Fruit fly (Drosophila melanogaster): Measurements from ENCODE around the gene Ras64B.
A peak's percentile ranks its signal among the peaks of the same experiment; 100 is the strongest.

Ras64B gene

DNA sequence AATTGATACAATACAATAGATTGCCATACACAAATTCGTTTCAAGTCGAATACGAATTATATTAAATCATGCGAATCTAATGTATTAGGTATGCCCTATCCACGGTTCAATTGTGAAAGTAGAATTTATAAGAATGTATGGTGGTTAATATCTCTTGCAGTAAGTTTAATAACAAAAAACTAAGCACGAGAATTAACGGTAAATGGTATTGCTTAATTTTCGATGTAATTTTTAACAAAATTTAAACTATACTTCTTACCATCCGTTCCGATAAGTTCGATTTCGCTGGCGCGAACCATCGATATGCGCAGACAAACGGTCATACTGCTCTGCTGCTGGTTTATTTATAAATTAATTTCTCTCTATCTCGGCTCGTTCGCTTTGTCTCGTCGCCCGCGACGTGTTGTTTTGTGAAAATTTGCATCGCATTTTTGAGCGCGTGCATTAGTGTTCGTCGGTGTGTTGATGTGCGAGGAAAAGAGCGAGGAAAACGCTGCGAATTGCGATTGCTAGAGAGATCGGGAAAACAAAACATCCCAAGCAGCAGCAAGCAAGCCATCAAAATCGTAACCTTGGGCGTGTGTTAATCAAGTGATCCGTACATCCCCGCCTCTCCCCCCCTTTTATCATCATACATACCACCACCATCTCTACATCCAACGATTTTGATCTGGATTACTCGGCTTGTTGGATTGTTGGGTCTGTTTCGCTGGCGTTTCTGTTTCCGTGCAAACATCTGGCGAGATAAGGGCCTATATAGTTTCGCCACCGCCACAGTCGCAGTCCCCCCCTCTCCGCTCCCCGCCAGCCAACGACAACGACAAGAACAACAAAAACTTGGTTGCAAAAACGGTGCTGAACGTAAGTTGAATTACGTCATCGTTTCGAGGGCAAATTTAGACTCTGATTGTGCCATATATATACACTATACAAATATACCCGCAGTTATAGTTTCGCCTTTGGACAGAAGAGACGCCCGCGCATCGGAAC is 35.3 kb upstream of the Ras64B start, which contains the start of gene Fit1 (continued):
- TF ChIP-seq CG8319 (GFP tag; optimal IDR thresholded peaks at IDR 0.05) (no peak), acj6 (GFP tag; optimal IDR thresholded peaks at IDR 0.05) (no peak), Hr39 (GFP tag; optimal IDR thresholded peaks at IDR 0.05) (no peak), Blimp-1 (GFP tag; optimal IDR thresholded peaks at IDR 0.05) (no peak), achi (GFP tag; optimal IDR thresholded peaks at IDR 0.05) (no peak), Eip78C (GFP tag) (peak; percentile 23), net (GFP tag; optimal IDR thresholded peaks at IDR 0.05) (no peak), CG10631 (GFP tag; optimal IDR thresholded peaks at IDR 0.05) (no peak), CG11902 (GFP tag; optimal IDR thresholded peaks at IDR 0.05) (no peak), Gug (GFP tag; IDR thresholded peaks at IDR 0.05) (no peak), Eip75B (GFP tag; optimal IDR thresholded peaks at IDR 0.05) (no peak), CG31627 (GFP tag; optimal IDR thresholded peaks at IDR 0.05) (no peak), fd85E (GFP tag; optimal IDR thresholded peaks at IDR 0.05) (no peak), dsx (GFP tag; optimal IDR thresholded peaks at IDR 0.05; ENCODE audit: poor library complexity, severe bottlenecking) (no peak), Ets21C (GFP tag; optimal IDR thresholded peaks at IDR 0.05) (no peak), CG9139 (GFP tag; optimal IDR thresholded peaks at IDR 0.05) (no peak), CG6163 (GFP tag; IDR thresholded peaks at IDR 0.05) (0 out of 3 replicates have a peak, but pooled peaks have one; percentile 32), vri (GFP tag; optimal IDR thresholded peaks at IDR 0.05) (peak; percentile 62), CG6808 (GFP tag; optimal IDR thresholded peaks at IDR 0.05) (no peak), Met (GFP tag; optimal IDR thresholded peaks at IDR 0.05) (no peak), CG11762 (GFP tag; optimal IDR thresholded peaks at IDR 0.05; ENCODE audit: insufficient read depth) (no peak), CG32006 (GFP tag; optimal IDR thresholded peaks at IDR 0.05) (no peak), CG10669 (GFP tag; optimal IDR thresholded peaks at IDR 0.05) (no peak), svp (GFP tag) (peak; percentile 83), Smox (GFP tag; optimal IDR thresholded peaks at IDR 0.05) (no peak), CG3919 (GFP tag; optimal IDR thresholded peaks at IDR 0.05) (no peak), pdm3 (GFP tag; optimal IDR thresholded peaks at IDR 0.05) (no peak), CG1621 (tag; optimal IDR thresholded peaks at IDR 0.05) (peak; percentile 14), CG11294 (GFP tag; IDR thresholded peaks at IDR 0.05) (no peak), Hr4 (GFP tag; optimal IDR thresholded peaks at IDR 0.05) (no peak)

DNA sequence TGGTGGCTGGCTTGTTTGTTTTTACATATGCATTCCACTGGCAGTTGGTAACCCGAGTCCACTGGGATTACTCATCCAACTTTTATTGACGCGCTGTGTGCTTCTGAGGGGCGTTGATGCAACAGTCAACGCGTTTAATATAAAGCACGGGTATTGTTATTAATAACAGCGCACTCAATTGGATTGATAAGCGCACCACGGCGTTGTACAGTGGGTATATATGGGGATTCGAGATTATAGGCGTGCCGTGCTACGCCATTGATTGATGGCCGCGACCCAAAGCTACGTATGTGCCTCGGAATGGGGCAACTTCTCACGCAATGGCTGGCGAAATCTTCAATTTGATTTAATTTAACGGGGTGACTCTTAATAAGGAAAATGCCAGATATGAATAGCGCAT is 31.8 kb upstream of the Ras64B start:
- TF ChIP-seq CG31627 (GFP tag; optimal IDR thresholded peaks at IDR 0.05) (no peak), CG10631 (GFP tag; optimal IDR thresholded peaks at IDR 0.05) (no peak), CG8632 (GFP tag; optimal IDR thresholded peaks at IDR 0.05) (no peak), topi (GFP tag; optimal IDR thresholded peaks at IDR 0.05) (no peak), cyc (GFP tag; optimal IDR thresholded peaks at IDR 0.05) (no peak), CG6808 (GFP tag; optimal IDR thresholded peaks at IDR 0.05) (no peak), net (GFP tag; optimal IDR thresholded peaks at IDR 0.05) (no peak), Eip93F (GFP tag; optimal IDR thresholded peaks at IDR 0.05) (peak; percentile 51), Eip75B (GFP tag; optimal IDR thresholded peaks at IDR 0.05) (peak; percentile 20), vri (GFP tag; optimal IDR thresholded peaks at IDR 0.05) (peak; percentile 80), CG6854 (GFP tag; optimal IDR thresholded peaks at IDR 0.05) (no peak), CG6276 (GFP tag; optimal IDR thresholded peaks at IDR 0.05) (peak; percentile 37), spab (GFP tag; optimal IDR thresholded peaks at IDR 0.05) (no peak), ss (GFP tag; optimal IDR thresholded peaks at IDR 0.05) (peak in 1 of 2 experiments; percentile 20), Hr39 (GFP tag; optimal IDR thresholded peaks at IDR 0.05) (no peak), CG7368 (GFP tag; optimal IDR thresholded peaks at IDR 0.05) (no peak), Eip78C (GFP tag) (peak; percentile 69), Smox (GFP tag; optimal IDR thresholded peaks at IDR 0.05) (no peak), svp (GFP tag) (peak; percentile 77), CG9139 (GFP tag; optimal IDR thresholded peaks at IDR 0.05) (no peak)

Measured in whole organism, prepupa.